Worm (Caenorhabditis elegans): ENCODE measurements around the gene F36D4.6.

ce11 chrV:9394938-9395639 is 31.9 kb downstream of the F36D4.6 start:
- TF ChIP-seq him-1 (tag; optimal IDR thresholded peaks at IDR 0.05) (no peak), dao-5 (tag; optimal IDR thresholded peaks at IDR 0.05) (no peak)

Measured in whole organism, L4/young adult.